Worm (Caenorhabditis elegans): ENCODE measurements around the gene smc-5.
"Not testable (repeated sequence)": the region's sequence is repeated elsewhere in the genome, so short reads cannot be mapped to it uniquely, and the experiment has no call there.

smc-5 gene

DNA sequence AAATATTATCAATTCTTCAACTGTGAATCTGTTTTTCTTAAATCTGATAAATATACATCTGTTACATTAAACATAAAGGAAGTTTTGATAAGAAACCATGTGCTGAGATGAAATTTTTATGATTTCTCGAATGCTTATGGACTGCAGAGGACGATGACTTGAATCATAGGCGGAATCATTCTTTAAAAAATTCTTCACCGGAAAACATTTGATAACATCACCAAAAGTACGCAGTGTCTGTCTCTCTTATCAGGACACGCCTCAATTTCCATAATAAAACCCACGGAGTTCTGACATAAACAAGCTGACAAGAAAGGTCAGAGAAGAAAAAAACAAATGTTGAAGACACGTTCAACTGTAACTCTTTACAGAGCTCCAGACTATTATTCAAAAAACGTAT is 47.8 kb downstream of the smc-5 start, which contains the start of gene F09C12.2:
F09C12.2 (plus strand) TSS at position 320 of the 400 bp plus-strand sequence.
- TF ChIP-seq ztf-23 (GFP tag; IDR thresholded peaks at IDR 0.05) (no peak), flt-1 (GFP tag; IDR thresholded peaks at IDR 0.05) (no peak), ztf-29 (GFP tag; IDR thresholded peaks at IDR 0.05) (no peak), klf-2 (GFP tag; conservative IDR thresholded peaks at IDR 0.05) (no peak), med-1 (GFP tag; optimal IDR thresholded peaks at IDR 0.05; ENCODE audit: insufficient read depth) (no peak), T22C8.4 (GFP tag; IDR thresholded peaks at IDR 0.05) (no peak), ref-1 (GFP tag; conservative IDR thresholded peaks at IDR 0.05) (no peak)

DNA sequence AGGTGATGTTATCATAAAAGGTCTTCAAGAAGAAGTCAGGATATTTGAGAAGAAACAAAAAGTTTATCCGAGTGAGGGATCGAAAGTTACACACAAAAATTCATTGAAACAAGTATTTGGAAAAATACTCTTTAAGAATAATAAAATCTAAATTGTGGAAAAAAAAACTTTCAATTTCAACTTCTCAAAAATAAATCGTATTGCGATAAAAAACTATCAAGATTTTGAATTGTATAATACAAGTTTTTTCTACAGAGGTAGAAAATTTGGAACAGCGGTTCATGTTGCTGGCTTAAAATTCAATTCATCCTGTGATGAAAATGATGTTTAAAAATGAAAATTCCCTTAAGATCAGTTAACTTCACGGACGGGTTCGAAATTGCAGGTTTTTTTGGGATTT is 50.2 kb downstream of the smc-5 start, which contains the start of gene F09C12.8:
F09C12.8 (plus strand) TSS at position 301 of the 400 bp plus-strand sequence.
- TF ChIP-seq tab-1 (GFP tag; IDR thresholded peaks at IDR 0.05) (no peak), klf-2 (GFP tag; conservative IDR thresholded peaks at IDR 0.05) (no peak), cog-1 (tag; optimal IDR thresholded peaks at IDR 0.05) (no peak), flt-1 (GFP tag; IDR thresholded peaks at IDR 0.05) (no peak), ref-1 (GFP tag; conservative IDR thresholded peaks at IDR 0.05) (no peak), ztf-23 (GFP tag; IDR thresholded peaks at IDR 0.05) (no peak), ztf-29 (GFP tag; IDR thresholded peaks at IDR 0.05) (no peak), T22C8.4 (GFP tag; IDR thresholded peaks at IDR 0.05) (no peak), med-1 (GFP tag; optimal IDR thresholded peaks at IDR 0.05; ENCODE audit: insufficient read depth) (no peak)

DNA sequence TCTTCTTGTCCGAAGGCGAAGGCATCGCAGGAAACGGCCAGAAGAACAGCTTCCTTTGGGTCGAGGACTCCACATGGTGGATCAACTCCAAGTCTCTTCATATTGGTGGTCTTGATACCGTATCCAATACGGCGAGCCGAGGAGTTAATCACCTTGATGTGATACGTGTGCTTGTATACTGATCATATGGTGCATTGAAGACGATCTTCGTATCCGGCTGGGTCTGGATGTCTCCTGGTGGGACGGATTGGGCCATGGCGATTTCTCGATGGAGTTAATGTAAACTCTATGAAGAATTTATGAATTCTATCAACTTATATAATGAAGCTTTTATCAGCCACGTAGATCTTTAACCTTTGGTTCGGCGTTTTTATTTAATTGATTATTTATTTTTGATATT is 53.3 kb downstream of the smc-5 start, which contains the start of gene msp-74:
msp-74 (minus strand) TSS at position 101 of the 400 bp plus-strand sequence.
- not testable (repeated sequence) for TF ChIP-seq tab-1 (GFP tag; IDR thresholded peaks at IDR 0.05); ztf-23 (GFP tag; IDR thresholded peaks at IDR 0.05); med-1 (GFP tag; optimal IDR thresholded peaks at IDR 0.05; ENCODE audit: insufficient read depth)

DNA sequence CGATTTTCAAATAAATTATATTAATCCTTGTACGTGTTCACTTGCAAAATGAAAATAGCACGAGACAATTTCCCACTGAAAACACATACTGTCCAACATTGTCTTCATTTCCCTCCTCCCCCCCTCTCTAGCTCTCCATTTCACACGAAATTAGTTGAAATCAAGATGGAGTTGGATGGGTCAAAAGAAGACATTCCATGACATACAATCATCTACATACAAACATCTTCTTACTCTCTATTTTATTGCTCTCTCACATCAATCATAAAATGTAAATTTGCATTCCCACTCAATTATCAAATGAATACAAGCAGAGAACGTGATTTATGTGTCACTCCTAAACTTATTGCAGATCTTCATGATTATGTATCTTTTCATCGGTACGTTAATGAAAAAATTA is 53.8 kb downstream of the smc-5 start, which contains the start of gene srsy-1:
srsy-1 (plus strand) TSS at position 301 of the 400 bp plus-strand sequence.
- TF ChIP-seq ztf-23 (GFP tag; IDR thresholded peaks at IDR 0.05) (no peak), klf-2 (GFP tag; conservative IDR thresholded peaks at IDR 0.05) (no peak), T22C8.4 (GFP tag; IDR thresholded peaks at IDR 0.05) (no peak), flt-1 (GFP tag; IDR thresholded peaks at IDR 0.05) (no peak), cog-1 (tag; optimal IDR thresholded peaks at IDR 0.05) (no peak), ztf-29 (GFP tag; IDR thresholded peaks at IDR 0.05) (no peak), tab-1 (GFP tag; IDR thresholded peaks at IDR 0.05) (no peak), ref-1 (GFP tag; conservative IDR thresholded peaks at IDR 0.05) (no peak), med-1 (GFP tag; optimal IDR thresholded peaks at IDR 0.05; ENCODE audit: insufficient read depth) (no peak)

All from whole organism, midembryonic.